Fruit fly (Drosophila melanogaster) Kc167 (cell line): ENCODE results near the gene HemK1.

ENCODE experiments used
- Myc ChIP-seq: fragments of >200 bp; optimal IDR thresholded peaks from 2 replicates; lab custom pipeline; 2017; ENCODE audit warnings: missing external identifiers
- h ChIP-seq: fragments of >200 bp; optimal IDR thresholded peaks from 3 replicates; lab custom pipeline; 2018; ENCODE audit warnings: missing external identifiers
- psq ChIP-seq: fragments of >200 bp; optimal IDR thresholded peaks from 2 replicates; lab custom pipeline; 2017; ENCODE audit warnings: missing external identifiers
- ttk ChIP-seq: sonication (Bioruptor generic); optimal IDR thresholded peaks from 2 replicates; lab custom pipeline; 2017; ENCODE audit warnings: missing external identifiers

dm6 chr2L:6457583-6457982 is 9.9 kb downstream of the HemK1 start:
- TF ChIP-seq h = no peak
- TF ChIP-seq Myc = no peak
- no peak for TF ChIP-seq ttk (lab: Kevin White, UChicago)
- TF ChIP-seq psq (lab: Kevin White, UChicago) = no peak
